Fruit fly (Drosophila melanogaster): ENCODE data around the gene Ugt37A1.

Gene Ugt37A1

dm6 chr2L:20341211-20341998, 32.5 kb downstream of the Ugt37A1 start (continued):
- TF ChIP-seq CG15479 (GFP tag; optimal IDR thresholded peaks at IDR 0.05) (no peak), CG17359 (tag; optimal IDR thresholded peaks at IDR 0.05) (no peak), pb (GFP tag; optimal IDR thresholded peaks at IDR 0.05) (no peak), maf-S (GFP tag; optimal IDR thresholded peaks at IDR 0.05) (no peak), CG14965 (GFP tag; optimal IDR thresholded peaks at IDR 0.05; ENCODE audit: borderline replicate concordance) (no peak), CG16815 (GFP tag; optimal IDR thresholded peaks at IDR 0.05) (no peak), stwl (tag; optimal IDR thresholded peaks at IDR 0.05) (peak; percentile 37), Deaf1 (tag; optimal IDR thresholded peaks at IDR 0.05) (peak; percentile 45), Vsx1 (GFP tag; optimal IDR thresholded peaks at IDR 0.05) (peak; percentile 11), CG16779 (GFP tag; IDR thresholded peaks at IDR 0.05) (0 out of 2 replicates have a peak, but pooled peaks have one; percentile 3), Med (GFP tag) (peak; percentile 22), Jarid2 (GFP tag; optimal IDR thresholded peaks at IDR 0.05) (peak; percentile 58), CG9727 (GFP tag; optimal IDR thresholded peaks at IDR 0.05) (no peak), B-H2 (GFP tag; optimal IDR thresholded peaks at IDR 0.05) (no peak), scrt (GFP tag; optimal IDR thresholded peaks at IDR 0.05) (peak; percentile 33)

- 0 out of 3 replicates have a peak, but pooled peaks have one; percentile 20 for TF ChIP-seq CG7357 (GFP tag; IDR thresholded peaks at IDR 0.05)
- peak in 1 of 2 experiments; percentile 49 for TF ChIP-seq bsh (GFP tag; optimal IDR thresholded peaks at IDR 0.05)
- no peak for TF ChIP-seq CkIIα-i1 (GFP tag; IDR thresholded peaks at IDR 0.05)
- TF ChIP-seq Drgx (GFP tag; IDR thresholded peaks at IDR 0.05) = peak; percentile 87
Observed at dm6 chr2L:20340635-20341034, 33.3 kb downstream of the Ugt37A1 start.

- TF ChIP-seq CG1024 (GFP tag; IDR thresholded peaks at IDR 0.05) (no peak), CG18262 (tag; optimal IDR thresholded peaks at IDR 0.05) (no peak), lab (GFP tag; optimal IDR thresholded peaks at IDR 0.05) (peak; percentile 9), CG17612 (GFP tag; IDR thresholded peaks at IDR 0.05) (no peak), gcm (GFP tag; optimal IDR thresholded peaks at IDR 0.05) (no peak), CG10366 (GFP tag; IDR thresholded peaks at IDR 0.05) (no peak), cas (GFP tag; IDR thresholded peaks at IDR 0.05) (no peak), amos (GFP tag; IDR thresholded peaks at IDR 0.05; ENCODE audit: partially characterized antibody) (no peak), sug (tag; optimal IDR thresholded peaks at IDR 0.05) (peak; percentile 27), Ets65A (GFP tag) (no peak), disco-r (GFP tag; optimal IDR thresholded peaks at IDR 0.05) (no peak), aop (GFP tag; IDR thresholded peaks at IDR 0.05) (no peak), Bdp1 (GFP tag; optimal IDR thresholded peaks at IDR 0.05) (no peak), ato (GFP tag; IDR thresholded peaks at IDR 0.05; ENCODE audit: partially characterized antibody) (no peak), mirr (GFP tag; optimal IDR thresholded peaks at IDR 0.05) (peak; percentile 19), Mrtf (GFP tag; IDR thresholded peaks at IDR 0.05) (no peak), exex (tag; optimal IDR thresholded peaks at IDR 0.05) (peak; percentile 25), eyg (GFP tag; optimal IDR thresholded peaks at IDR 0.05) (no peak), CrebB (tag; optimal IDR thresholded peaks at IDR 0.05) (no peak), CG17186 (GFP tag; optimal IDR thresholded peaks at IDR 0.05) (no peak), CG13775 (GFP tag; optimal IDR thresholded peaks at IDR 0.05) (no peak)
Observed at dm6 chr2L:20337800-20338199, 36.1 kb downstream of the Ugt37A1 start.

Measured in whole organism, embryonic.